Fruit fly (Drosophila melanogaster) whole organism, embryonic: ENCODE results near the gene CG9372.

ENCODE experiments used
- Bteb2 ChIP-seq: fragments of 200-800 bp; sonication (Bioruptor generic); optimal IDR thresholded peaks from 2 replicates; lab custom pipeline; 2016; ENCODE audit warnings: missing biosample characterization, missing genetic modification characterization
- C15 ChIP-seq: fragments of 200-800 bp; sonication (Bioruptor generic); IDR thresholded peaks from 3 replicates; pipeline ENCODE4 v1.3.6; 2022; ENCODE audit warnings: missing biosample characterization, missing genetic modification characterization
- CG11093 ChIP-seq: fragments of 200-800 bp; sonication (Bioruptor generic); IDR thresholded peaks from 3 replicates; pipeline ENCODE4 v1.3.6; 2022; ENCODE audit warnings: missing biosample characterization, missing genetic modification characterization
- CG12155 ChIP-seq: fragments of 200-800 bp; sonication (Bioruptor generic); optimal IDR thresholded peaks from 3 replicates; lab custom pipeline; 2016; ENCODE audit warnings: missing biosample characterization, missing genetic modification characterization
- CG12391 ChIP-seq: fragments of 200-800 bp; sonication (Bioruptor generic); optimal IDR thresholded peaks from 3 replicates; lab custom pipeline; 2018; ENCODE audit warnings: missing biosample characterization, mild to moderate bottlenecking, missing genetic modification characterization, moderate library complexity
- CG15514 ChIP-seq: fragments of 200-800 bp; sonication (Bioruptor generic); optimal IDR thresholded peaks from 3 replicates; lab custom pipeline; 2017; ENCODE audit warnings: missing biosample characterization, missing genetic modification characterization, mild to moderate bottlenecking, moderate library complexity, missing genetic modification reagents
- CG16813 ChIP-seq: fragments of 200-800 bp; sonication (Bioruptor generic); IDR thresholded peaks from 3 replicates; pipeline ENCODE4 v1.3.6; 2022; ENCODE audit warnings: missing biosample characterization, missing genetic modification characterization; ENCODE audit not compliant: partially characterized antibody
- CG17359 ChIP-seq: fragments of 200-800 bp; sonication (Bioruptor generic); optimal IDR thresholded peaks from 3 replicates; lab custom pipeline; 2018; ENCODE audit warnings: missing biosample characterization, mild to moderate bottlenecking, missing genetic modification characterization, moderate library complexity
- CG17802 ChIP-seq: fragments of 200-800 bp; sonication (Bioruptor generic); optimal IDR thresholded peaks from 2 replicates; lab custom pipeline; 2018; ENCODE audit warnings: missing biosample characterization, mild to moderate bottlenecking, missing genetic modification characterization, moderate library complexity
- CG18262 ChIP-seq: fragments of 200-800 bp; optimal IDR thresholded peaks from 3 replicates; lab custom pipeline; 2019; ENCODE audit warnings: missing biosample characterization, mild to moderate bottlenecking, missing genetic modification characterization, moderate library complexity
- CG18599 ChIP-seq: fragments of 200-800 bp; sonication (Bioruptor generic); optimal IDR thresholded peaks from 3 replicates; lab custom pipeline; 2017; ENCODE audit warnings: missing biosample characterization, missing genetic modification characterization, mild to moderate bottlenecking, moderate library complexity, missing genetic modification reagents
- CG2678 ChIP-seq: fragments of 200-800 bp; sonication (Bioruptor generic); optimal IDR thresholded peaks from 3 replicates; lab custom pipeline; 2019; ENCODE audit warnings: missing biosample characterization, mild to moderate bottlenecking, missing genetic modification characterization, moderate library complexity
- CG2712 ChIP-seq: fragments of 200-800 bp; optimal IDR thresholded peaks from 3 replicates; lab custom pipeline; 2019; ENCODE audit warnings: missing biosample characterization, mild to moderate bottlenecking, missing genetic modification characterization, moderate library complexity
- CG31441 ChIP-seq: fragments of 200-800 bp; sonication (Bioruptor generic); IDR thresholded peaks from 2 replicates; pipeline ENCODE4 v1.3.6; 2022; ENCODE audit warnings: missing biosample characterization, missing genetic modification characterization
- CG32532 ChIP-seq: fragments of 200-800 bp; sonication (Bioruptor generic); IDR thresholded peaks from 2 replicates; pipeline ENCODE4 v1.3.6; 2022; ENCODE audit warnings: missing biosample characterization, missing genetic modification characterization
- CG33557 ChIP-seq: fragments of 200-800 bp; sonication (Bioruptor generic); optimal IDR thresholded peaks from 2 replicates; lab custom pipeline; 2019; ENCODE audit warnings: missing biosample characterization, mild to moderate bottlenecking, missing genetic modification characterization, moderate library complexity
- CG3995 ChIP-seq: fragments of 200-800 bp; sonication (Bioruptor generic); optimal IDR thresholded peaks from 3 replicates; lab custom pipeline; 2016; ENCODE audit warnings: missing biosample characterization, missing genetic modification characterization
- CG4854 ChIP-seq: fragments of 200-800 bp; sonication (Bioruptor generic); optimal IDR thresholded peaks from 2 replicates; lab custom pipeline; 2016; ENCODE audit warnings: missing biosample characterization, missing genetic modification characterization, inconsistent platforms
- CG7786 ChIP-seq: fragments of 200-800 bp; sonication (Bioruptor generic); optimal IDR thresholded peaks from 2 replicates; lab custom pipeline; 2016; ENCODE audit warnings: missing biosample characterization, missing genetic modification characterization
- CG7839 ChIP-seq: fragments of 200-800 bp; sonication (Bioruptor generic); optimal IDR thresholded peaks from 3 replicates; lab custom pipeline; 2018; ENCODE audit warnings: missing biosample characterization, mild to moderate bottlenecking, missing genetic modification characterization, moderate library complexity
- CG8359 ChIP-seq: fragments of 200-800 bp; sonication (Bioruptor generic); optimal IDR thresholded peaks from 2 replicates; lab custom pipeline; 2017; ENCODE audit warnings: missing biosample characterization, mild to moderate bottlenecking, missing genetic modification characterization, borderline replicate concordance
- CG9932 ChIP-seq: fragments of 200-800 bp; sonication (Bioruptor generic); IDR thresholded peaks from 2 replicates; pipeline ENCODE4 v1.3.6; 2022; ENCODE audit warnings: missing biosample characterization, missing genetic modification characterization
- CoRest ChIP-seq: fragments of 200-800 bp; sonication (Bioruptor generic); optimal IDR thresholded peaks from 3 replicates; lab custom pipeline; 2018; ENCODE audit warnings: missing biosample characterization, mild to moderate bottlenecking, missing genetic modification characterization, moderate library complexity
- CrebB ChIP-seq: fragments of 200-800 bp; sonication (Bioruptor generic); optimal IDR thresholded peaks from 3 replicates; lab custom pipeline; 2018; ENCODE audit warnings: missing biosample characterization, mild to moderate bottlenecking, missing genetic modification characterization
- Fer3 ChIP-seq: fragments of 200-800 bp; sonication (Bioruptor generic); optimal IDR thresholded peaks from 2 replicates; lab custom pipeline; 2018; ENCODE audit warnings: missing biosample characterization, mild to moderate bottlenecking, missing genetic modification characterization, moderate library complexity
- Hey ChIP-seq: fragments of 200-800 bp; sonication (Bioruptor generic); optimal IDR thresholded peaks from 3 replicates; lab custom pipeline; 2018; ENCODE audit warnings: missing biosample characterization, mild to moderate bottlenecking, missing genetic modification characterization
- Hmr ChIP-seq: fragments of 200-800 bp; sonication (Bioruptor generic); optimal IDR thresholded peaks from 3 replicates; lab custom pipeline; 2017; ENCODE audit warnings: mild to moderate bottlenecking, missing biosample characterization, missing genetic modification reagents, missing genetic modification characterization
- Hr51 ChIP-seq, 2 experiments: fragments of 200-800 bp; sonication (Bioruptor generic); optimal IDR thresholded peaks; 2 replicates in 1 of 2; 3 replicates in 1 of 2; lab custom pipeline; 2016 to 2018; ENCODE audit warnings: missing biosample characterization in 2 of 2, missing genetic modification characterization in 2 of 2, mild to moderate bottlenecking in 1 of 2, moderate library complexity in 1 of 2
- Med ChIP-seq: fragments of 200-800 bp; sonication (Bioruptor generic); peaks from one replicate; lab custom pipeline; 2016; ENCODE audit warnings: missing biosample characterization, missing genetic modification characterization, mild to moderate bottlenecking, inconsistent platforms, moderate library complexity
- Rfx ChIP-seq: fragments of 200-800 bp; sonication (Bioruptor generic); IDR thresholded peaks from 2 replicates; pipeline ENCODE4 v1.3.6; 2022; ENCODE audit warnings: missing biosample characterization, missing genetic modification characterization
- Sox102F ChIP-seq: fragments of 200-800 bp; sonication (Bioruptor generic); optimal IDR thresholded peaks from 2 replicates; lab custom pipeline; 2018; ENCODE audit warnings: missing biosample characterization, mild to moderate bottlenecking, missing genetic modification characterization, moderate library complexity
- al ChIP-seq: fragments of 200-800 bp; sonication (Bioruptor generic); IDR thresholded peaks from 2 replicates; pipeline ENCODE4 v1.3.6; 2022; ENCODE audit warnings: missing biosample characterization, missing genetic modification characterization
- bsh ChIP-seq, 2 experiments: fragments of 200-800 bp; sonication (Bioruptor generic); optimal IDR thresholded peaks; 2 replicates each; lab custom pipeline; 2017 to 2018; ENCODE audit warnings: mild to moderate bottlenecking in 2 of 2, missing biosample characterization in 2 of 2, missing genetic modification characterization in 2 of 2, moderate library complexity in 1 of 2
- crol ChIP-seq: fragments of 200-800 bp; sonication (Bioruptor generic); IDR thresholded peaks from 2 replicates; pipeline ENCODE4 v1.3.6; 2022; ENCODE audit warnings: missing biosample characterization, missing genetic modification characterization
- grau ChIP-seq: fragments of 200-800 bp; optimal IDR thresholded peaks from 3 replicates; lab custom pipeline; 2019; ENCODE audit warnings: missing biosample characterization, mild to moderate bottlenecking, missing genetic modification characterization, moderate library complexity
- gro ChIP-seq: fragments of 200-800 bp; sonication (Bioruptor generic); optimal IDR thresholded peaks from 2 replicates; lab custom pipeline; 2016; ENCODE audit warnings: missing biosample characterization, missing genetic modification characterization
- lab ChIP-seq: fragments of 200-800 bp; sonication (Bioruptor generic); optimal IDR thresholded peaks from 3 replicates; lab custom pipeline; 2017; ENCODE audit warnings: missing biosample characterization, missing genetic modification characterization, mild to moderate bottlenecking, moderate library complexity, missing genetic modification reagents
- mirr ChIP-seq: fragments of 200-800 bp; sonication (Bioruptor generic); optimal IDR thresholded peaks from 3 replicates; lab custom pipeline; 2018; ENCODE audit warnings: missing biosample characterization, mild to moderate bottlenecking, missing genetic modification characterization
- pho ChIP-seq: fragments of 200-800 bp; sonication (Bioruptor generic); optimal IDR thresholded peaks from 2 replicates; lab custom pipeline; 2016; ENCODE audit warnings: missing biosample characterization, missing genetic modification characterization
- unc-4 ChIP-seq: fragments of 200-800 bp; sonication (Bioruptor generic); IDR thresholded peaks from 2 replicates; pipeline ENCODE4 v1.3.6; 2022; ENCODE audit warnings: missing biosample characterization, missing genetic modification characterization; ENCODE audit not compliant: partially characterized antibody

The CG9372 gene

DNA sequence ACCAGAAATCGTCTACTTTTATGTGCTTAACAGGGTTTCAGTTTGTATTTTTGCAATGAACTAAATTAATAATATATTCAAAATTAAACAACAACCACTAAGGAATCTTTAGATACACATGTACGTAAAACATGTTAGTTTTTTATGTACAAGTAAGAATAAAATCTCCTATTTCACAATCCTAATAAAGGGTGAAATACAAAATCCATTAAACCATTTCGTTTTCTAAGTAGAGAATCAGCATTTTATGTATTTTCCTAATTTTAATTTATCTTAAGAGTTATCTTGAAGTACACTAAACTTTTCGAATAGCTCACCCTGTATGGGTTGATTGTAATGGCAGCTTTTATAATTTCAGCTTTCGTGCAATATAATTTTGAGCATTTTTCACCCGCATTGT, 44.3 kb upstream of the CG9372 start (continued):
- TF ChIP-seq mirr (GFP tag; lab: Kevin White, UChicago) (no peak), Hmr (GFP tag; lab: Kevin White, UChicago) (peak; percentile 53), unc-4 (no peak), Med (GFP tag; lab: Kevin White, UChicago) (peak; percentile 18), Sox102F (GFP tag; lab: Kevin White, UChicago) (peak; percentile 38), CG7839 (tag; lab: Kevin White, UChicago) (peak; percentile 30), CG3995 (GFP tag; lab: Kevin White, UChicago) (peak; percentile 22), CG18262 (tag; lab: Kevin White, UChicago) (peak; percentile 32), grau (peak; percentile 61), CG17359 (tag; lab: Kevin White, UChicago) (peak; percentile 52), CG18599 (GFP tag; lab: Kevin White, UChicago) (peak; percentile 57), CG31441 (GFP tag; lab: Robert Waterston, UW) (peak; percentile 62), al (GFP tag; lab: Robert Waterston, UW) (peak; percentile 45), gro (GFP tag; lab: Kevin White, UChicago) (peak; percentile 6), CG4854 (GFP tag; lab: Kevin White, UChicago) (no peak), Hr51 (GFP tag; optimal IDR thresholded peaks at IDR 0.05; lab: Kevin White, UChicago) (peak in 1 of 2 experiments; percentile 58), CG15514 (GFP tag; lab: Kevin White, UChicago) (peak; percentile 23), CG12391 (peak; percentile 22), C15 (no peak), crol (GFP tag; lab: Robert Waterston, UW) (no peak), Bteb2 (GFP tag; lab: Kevin White, UChicago) (peak; percentile 21), CG2678 (tag; lab: Kevin White, UChicago) (peak; percentile 74), lab (GFP tag; lab: Kevin White, UChicago) (peak; percentile 62), Rfx (GFP tag; lab: Robert Waterston, UW) (0 out of 2 replicates have a peak, but pooled peaks have one; percentile 24), Hey (tag; lab: Kevin White, UChicago) (no peak), CG11093 (no peak), bsh (GFP tag; optimal IDR thresholded peaks at IDR 0.05; lab: Kevin White, UChicago) (no peak), CG12155 (GFP tag; lab: Kevin White, UChicago) (peak; percentile 37), CG32532 (GFP tag; lab: Robert Waterston, UW) (0 out of 2 replicates have a peak, but pooled peaks have one; percentile 28), Fer3 (tag; lab: Kevin White, UChicago) (peak; percentile 51), CG7786 (peak; percentile 0), CoRest (tag; lab: Kevin White, UChicago) (peak; percentile 27), CG2712 (tag; lab: Kevin White, UChicago) (peak; percentile 45), CG17802 (tag; lab: Kevin White, UChicago) (no peak), CG9932 (GFP tag; lab: Robert Waterston, UW) (peak; percentile 40), CG16813 (GFP tag; lab: Robert Waterston, UW) (no peak), CG8359 (GFP tag; lab: Kevin White, UChicago) (no peak), CrebB (tag; lab: Kevin White, UChicago) (no peak), CG33557 (GFP tag; lab: Kevin White, UChicago) (no peak), pho (GFP tag; lab: Kevin White, UChicago) (peak; percentile 37)
